Fruit fly (Drosophila melanogaster): ENCODE data around the gene vn.

vn gene

dm6 chr3L:5810633-5811341 is 34.7 kb downstream of the vn start, which contains the start of the genes S6k and kri (continued):
- no peak for TF ChIP-seq CG15479 (GFP tag; optimal IDR thresholded peaks at IDR 0.05)
- no peak for TF ChIP-seq eyg (GFP tag; optimal IDR thresholded peaks at IDR 0.05)
- TF ChIP-seq CG9876 (GFP tag; optimal IDR thresholded peaks at IDR 0.05): no peak
- no peak for TF ChIP-seq en (GFP tag; optimal IDR thresholded peaks at IDR 0.05)
- TF ChIP-seq CG3838 (GFP tag; optimal IDR thresholded peaks at IDR 0.05): no peak
- TF ChIP-seq NC2β (GFP tag; optimal IDR thresholded peaks at IDR 0.05): peak; percentile 37
- no peak for TF ChIP-seq CG18764 (GFP tag; optimal IDR thresholded peaks at IDR 0.05)
- TF ChIP-seq chn (GFP tag; optimal IDR thresholded peaks at IDR 0.05): peak; percentile 26
- TF ChIP-seq tx (GFP tag; optimal IDR thresholded peaks at IDR 0.05): no peak
- no peak for TF ChIP-seq Hr39 (optimal IDR thresholded peaks at IDR 0.05)
- TF ChIP-seq PHDP (tag; optimal IDR thresholded peaks at IDR 0.05): peak; percentile 20
- TF ChIP-seq sima (GFP tag; optimal IDR thresholded peaks at IDR 0.05): no peak
- TF ChIP-seq Mes4 (GFP tag; optimal IDR thresholded peaks at IDR 0.05): peak; percentile 20
- TF ChIP-seq CG17612 (GFP tag; IDR thresholded peaks at IDR 0.05): no peak
- TF ChIP-seq Sry-β (GFP tag; optimal IDR thresholded peaks at IDR 0.05): no peak
- no peak for TF ChIP-seq CG7963 (GFP tag; IDR thresholded peaks at IDR 0.05; ENCODE audit: partially characterized antibody)
- TF ChIP-seq Aef1 (GFP tag; IDR thresholded peaks at IDR 0.05): no peak
- TF ChIP-seq CG11504 (tag; optimal IDR thresholded peaks at IDR 0.05): peak; percentile 30
- no peak for TF ChIP-seq ap (GFP tag; IDR thresholded peaks at IDR 0.05)
- no peak for TF ChIP-seq CG8089 (GFP tag; optimal IDR thresholded peaks at IDR 0.05)
- peak; percentile 35 for TF ChIP-seq Hey (tag; optimal IDR thresholded peaks at IDR 0.05)
- no peak for TF ChIP-seq Sox102F (GFP tag; optimal IDR thresholded peaks at IDR 0.05)
- no peak for TF ChIP-seq CG1602 (GFP tag; optimal IDR thresholded peaks at IDR 0.05)
- no peak for TF ChIP-seq CG17328 (GFP tag; IDR thresholded peaks at IDR 0.05)
- no peak for TF ChIP-seq CG30403 (GFP tag; optimal IDR thresholded peaks at IDR 0.05)
- TF ChIP-seq Usf (GFP tag; optimal IDR thresholded peaks at IDR 0.05): no peak
- TF ChIP-seq fd64A (GFP tag; optimal IDR thresholded peaks at IDR 0.05): no peak
- peak; percentile 16 for TF ChIP-seq Myb (GFP tag; optimal IDR thresholded peaks at IDR 0.05)
- no peak for TF ChIP-seq Bteb2 (GFP tag; optimal IDR thresholded peaks at IDR 0.05)
- no peak for TF ChIP-seq emc (GFP tag; optimal IDR thresholded peaks at IDR 0.05)
- TF ChIP-seq ftz-f1 (GFP tag; optimal IDR thresholded peaks at IDR 0.05): peak; percentile 87
- peak; percentile 36 for TF ChIP-seq cwo (GFP tag; optimal IDR thresholded peaks at IDR 0.05)
- TF ChIP-seq amos (GFP tag; IDR thresholded peaks at IDR 0.05; ENCODE audit: partially characterized antibody): peak; percentile 48
- peak; percentile 32 for TF ChIP-seq Meics (GFP tag; optimal IDR thresholded peaks at IDR 0.05)
- no peak for TF ChIP-seq CG12155 (GFP tag; optimal IDR thresholded peaks at IDR 0.05)
- peak; percentile 24; the same call in 1 of the 2 replicates for TF ChIP-seq E2f2 (GFP tag; IDR thresholded peaks at IDR 0.05)
- TF ChIP-seq Rfx (GFP tag; IDR thresholded peaks at IDR 0.05): peak; percentile 31; the same call in 1 of the 2 replicates
- peak; percentile 36 for TF ChIP-seq Sry-δ (GFP tag; optimal IDR thresholded peaks at IDR 0.05)
- no peak for TF ChIP-seq Taf1 (GFP tag; IDR thresholded peaks at IDR 0.05)
- no peak for TF ChIP-seq maf-S (GFP tag; optimal IDR thresholded peaks at IDR 0.05)
- peak; percentile 47 for TF ChIP-seq CG10267 (tag; optimal IDR thresholded peaks at IDR 0.05)
- TF ChIP-seq CG18262 (tag; optimal IDR thresholded peaks at IDR 0.05): no peak
- no peak; the same call in 1 of the 2 replicates for TF ChIP-seq Bgb (GFP tag; IDR thresholded peaks at IDR 0.05; ENCODE audit: partially characterized antibody)
- no peak for TF ChIP-seq lmd (GFP tag; IDR thresholded peaks at IDR 0.05)
- no peak for TF ChIP-seq CG3163 (GFP tag; optimal IDR thresholded peaks at IDR 0.05)
- TF ChIP-seq Oaz (GFP tag; IDR thresholded peaks at IDR 0.05): no peak
- peak; percentile 30 for TF ChIP-seq gro (GFP tag; optimal IDR thresholded peaks at IDR 0.05)
- TF ChIP-seq CG1647 (GFP tag; optimal IDR thresholded peaks at IDR 0.05): no peak
- TF ChIP-seq fd96Cb (tag; optimal IDR thresholded peaks at IDR 0.05): no peak
- no peak for TF ChIP-seq Fer3 (tag; optimal IDR thresholded peaks at IDR 0.05)
- TF ChIP-seq Ets97D (GFP tag; optimal IDR thresholded peaks at IDR 0.05): peak; percentile 57
- TF ChIP-seq hth (optimal IDR thresholded peaks at IDR 0.05): no peak

Data from whole organism, embryonic.